Worm (Caenorhabditis elegans) whole organism, L1 larva: ENCODE measurements around the gene T26C5.3.

Experiments
- C16A3.4 ChIP-seq: fragments of 150-350 bp; optimal IDR thresholded peaks from 2 replicates; lab custom pipeline; 2014; ENCODE audit warnings: missing biosample characterization, missing genetic modification characterization
- C34B4.2 ChIP-seq: sonication (generic microtip); optimal IDR thresholded peaks from 2 replicates; lab custom pipeline; 2017; ENCODE audit warnings: mild to moderate bottlenecking, missing genetic modification characterization, missing compliant biosample characterization
- F16B12.6 ChIP-seq: fragments of 150-350 bp; optimal IDR thresholded peaks from 2 replicates; lab custom pipeline; 2014; ENCODE audit warnings: missing biosample characterization, missing genetic modification characterization
- Y116A8C.19 ChIP-seq: sonication (generic microtip); optimal IDR thresholded peaks from 2 replicates; lab custom pipeline; 2016; ENCODE audit warnings: missing compliant biosample characterization, missing genetic modification characterization, borderline replicate concordance
- alr-1 ChIP-seq: fragments of 200-800 bp; sonication (Bioruptor generic); optimal IDR thresholded peaks from 2 replicates; lab custom pipeline; 2018; ENCODE audit warnings: borderline replicate concordance, mild to moderate bottlenecking, missing genetic modification characterization, missing compliant biosample characterization
- aly-2 ChIP-seq: fragments of 150-350 bp; optimal IDR thresholded peaks from 2 replicates; lab custom pipeline; 2014; ENCODE audit warnings: missing biosample characterization, missing genetic modification characterization
- ama-1 ChIP-seq: fragments of 150-350 bp; optimal IDR thresholded peaks from 2 replicates; lab custom pipeline; 2014
- blmp-1 ChIP-seq: fragments of 150-350 bp; optimal IDR thresholded peaks from 2 replicates; lab custom pipeline; 2014; ENCODE audit warnings: missing biosample characterization, missing genetic modification characterization
- ceh-63 ChIP-seq: fragments of 200-800 bp; sonication (Bioruptor generic); optimal IDR thresholded peaks from 2 replicates; lab custom pipeline; 2018; ENCODE audit warnings: mild to moderate bottlenecking, missing genetic modification characterization, missing compliant biosample characterization
- ceh-82 ChIP-seq, 3 experiments: fragments of 150-350 bp in 1 of 3; sonication (generic microtip) in 2 of 3; optimal IDR thresholded peaks; 2 replicates each; lab custom pipeline; 2014 to 2017; ENCODE audit warnings: missing biosample characterization in 3 of 3, missing genetic modification characterization in 3 of 3
- ceh-88 ChIP-seq: fragments of 200-800 bp; sonication (Bioruptor generic); IDR thresholded peaks from 2 replicates; pipeline ENCODE4 v1.3.6; 2022; ENCODE audit warnings: missing genetic modification characterization, missing compliant biosample characterization
- ces-1 ChIP-seq: fragments of 150-350 bp; optimal IDR thresholded peaks from 2 replicates; lab custom pipeline; 2014; ENCODE audit warnings: missing biosample characterization, missing genetic modification reagents, missing genetic modification characterization
- dsc-1 ChIP-seq: sonication (generic microtip); optimal IDR thresholded peaks from 2 replicates; lab custom pipeline; 2016; ENCODE audit warnings: mild to moderate bottlenecking, missing genetic modification characterization, missing compliant biosample characterization
- efl-1 ChIP-seq, 4 experiments: fragments of 150-350 bp; optimal IDR thresholded peaks in 3 of 4; peaks in 1 of 4; 1 replicate in 1 of 4; 2 replicates in 3 of 4; lab custom pipeline; 2014; ENCODE audit warnings: missing biosample characterization in 2 of 4, missing genetic modification characterization in 2 of 4, missing genetic modification reagents in 2 of 4
- egl-13 ChIP-seq: sonication (generic microtip); optimal IDR thresholded peaks from 2 replicates; lab custom pipeline; 2016; ENCODE audit warnings: missing genotype, missing genetic modification reagents, missing genetic modification characterization, missing compliant biosample characterization
- egl-27 ChIP-seq, 2 experiments: fragments of 150-350 bp in 1 of 2; sonication (generic microtip); optimal IDR thresholded peaks; 3 replicates each; lab custom pipeline; 2017 to 2018; ENCODE audit warnings: missing biosample characterization in 2 of 2, missing genetic modification characterization in 2 of 2, missing genetic modification reagents in 2 of 2
- elt-3 ChIP-seq, 6 experiments: fragments of 150-350 bp in 1 of 6; sonication (generic microtip); optimal IDR thresholded peaks; 2 replicates each; lab custom pipeline; 2017 to 2018; ENCODE audit warnings: missing biosample characterization in 6 of 6, missing genetic modification characterization in 6 of 6, inconsistent platforms in 1 of 6
- fkh-4 ChIP-seq: sonication (generic microtip); optimal IDR thresholded peaks from 2 replicates; lab custom pipeline; 2016; ENCODE audit warnings: missing compliant biosample characterization, missing genetic modification characterization, borderline replicate concordance
- hlh-17 ChIP-seq: fragments of 200-800 bp; sonication (Bioruptor generic); optimal IDR thresholded peaks from 2 replicates; lab custom pipeline; 2018; ENCODE audit warnings: missing genetic modification characterization, mild to moderate bottlenecking, missing compliant biosample characterization, moderate library complexity, borderline replicate concordance
- hlh-4 ChIP-seq: sonication (generic microtip); optimal IDR thresholded peaks from 2 replicates; lab custom pipeline; 2016; ENCODE audit warnings: mild to moderate bottlenecking, missing genetic modification characterization, missing compliant biosample characterization
- hpl-2 ChIP-seq: fragments of 150-350 bp; optimal IDR thresholded peaks from 2 replicates; lab custom pipeline; 2014; ENCODE audit warnings: missing biosample characterization, missing genetic modification reagents, missing genetic modification characterization
- isw-1 ChIP-seq: fragments of 200-800 bp; sonication (Bioruptor generic); IDR thresholded peaks from 2 replicates; pipeline ENCODE4 v1.3.6; 2022; ENCODE audit warnings: missing genetic modification characterization, missing compliant biosample characterization
- lin-15B ChIP-seq: fragments of 150-350 bp; sonication (generic microtip); optimal IDR thresholded peaks from 3 replicates; lab custom pipeline; 2014; ENCODE audit warnings: missing biosample characterization, missing genetic modification characterization
- lin-35 ChIP-seq, 2 experiments: fragments of 150-350 bp; optimal IDR thresholded peaks; 2 replicates each; lab custom pipeline; 2014; ENCODE audit warnings: missing biosample characterization in 2 of 2, missing genetic modification characterization in 2 of 2, missing genetic modification reagents in 2 of 2
- lin-39 ChIP-seq: fragments of 150-350 bp; optimal IDR thresholded peaks from 2 replicates; lab custom pipeline; 2014; ENCODE audit warnings: missing biosample characterization, missing genetic modification reagents, missing genetic modification characterization
- lir-3 ChIP-seq: sonication (generic microtip); optimal IDR thresholded peaks from 2 replicates; lab custom pipeline; 2016; ENCODE audit warnings: mild to moderate bottlenecking, missing genetic modification characterization, moderate library complexity, missing compliant biosample characterization; ENCODE audit not compliant: poor library complexity
- lsy-2 ChIP-seq, 2 experiments: fragments of 150-350 bp; optimal IDR thresholded peaks; 2 replicates each; lab custom pipeline; 2014; ENCODE audit warnings: missing biosample characterization in 2 of 2, missing genetic modification characterization in 2 of 2
- mdl-1 ChIP-seq, 2 experiments: fragments of 150-350 bp; optimal IDR thresholded peaks; 2 replicates each; lab custom pipeline; 2014 to 2017; ENCODE audit warnings: missing biosample characterization in 2 of 2, missing genetic modification characterization in 2 of 2, inconsistent platforms in 1 of 2
- mef-2 ChIP-seq: fragments of 150-350 bp; optimal IDR thresholded peaks from 2 replicates; lab custom pipeline; 2014; ENCODE audit warnings: missing biosample characterization, missing genetic modification characterization
- nhr-20 ChIP-seq: sonication (generic microtip); optimal IDR thresholded peaks from 2 replicates; lab custom pipeline; 2016; ENCODE audit warnings: mild to moderate bottlenecking, missing genetic modification characterization, missing compliant biosample characterization
- nhr-237 ChIP-seq: fragments of 150-350 bp; optimal IDR thresholded peaks from 2 replicates; lab custom pipeline; 2014; ENCODE audit warnings: missing biosample characterization, missing genetic modification characterization
- nhr-28 ChIP-seq: fragments of 150-350 bp; optimal IDR thresholded peaks from 2 replicates; lab custom pipeline; 2014; ENCODE audit warnings: missing biosample characterization, missing genetic modification characterization
- nhr-47 ChIP-seq: sonication (generic microtip); optimal IDR thresholded peaks from 2 replicates; lab custom pipeline; 2016; ENCODE audit warnings: mild to moderate bottlenecking, missing genetic modification characterization, moderate library complexity, missing compliant biosample characterization
- nhr-84 ChIP-seq: sonication (generic microtip); optimal IDR thresholded peaks from 2 replicates; lab custom pipeline; 2017; ENCODE audit warnings: missing biosample characterization, missing genetic modification characterization
- nhr-85 ChIP-seq: sonication (generic microtip); peaks from one replicate; lab custom pipeline; 2016; ENCODE audit warnings: missing genetic modification characterization, inconsistent platforms, missing compliant biosample characterization
- nhr-90 ChIP-seq: sonication (generic microtip); optimal IDR thresholded peaks from 2 replicates; lab custom pipeline; 2016; ENCODE audit warnings: mild to moderate bottlenecking, missing genetic modification characterization, missing compliant biosample characterization; ENCODE audit not compliant: poor library complexity
- pax-3 ChIP-seq: fragments of 200-800 bp; sonication (Bioruptor generic); optimal IDR thresholded peaks from 2 replicates; lab custom pipeline; 2018; ENCODE audit warnings: mild to moderate bottlenecking, missing genetic modification characterization, moderate library complexity, missing compliant biosample characterization
- skn-1 ChIP-seq: fragments of 150-350 bp; optimal IDR thresholded peaks from 2 replicates; lab custom pipeline; 2014; ENCODE audit warnings: missing biosample characterization, missing genetic modification characterization
- snpc-4 ChIP-seq: fragments of 150-350 bp; optimal IDR thresholded peaks from 2 replicates; lab custom pipeline; 2014; ENCODE audit warnings: missing biosample characterization, missing genetic modification characterization
- snu-23 ChIP-seq: sonication (generic microtip); optimal IDR thresholded peaks from 2 replicates; lab custom pipeline; 2016; ENCODE audit warnings: missing genetic modification characterization, missing compliant biosample characterization
- sox-4 ChIP-seq: sonication (generic microtip); optimal IDR thresholded peaks from 2 replicates; lab custom pipeline; 2016; ENCODE audit warnings: missing genetic modification characterization, missing compliant biosample characterization
- unc-62 ChIP-seq: fragments of 150-350 bp; optimal IDR thresholded peaks from 2 replicates; lab custom pipeline; 2014; ENCODE audit warnings: missing biosample characterization, missing genetic modification reagents, missing genetic modification characterization
- unc-86 ChIP-seq: sonication (generic microtip); optimal IDR thresholded peaks from 2 replicates; lab custom pipeline; 2016; ENCODE audit warnings: missing genetic modification characterization, missing compliant biosample characterization
- unc-98 ChIP-seq: fragments of 200-800 bp; sonication (Bioruptor generic); IDR thresholded peaks from 2 replicates; pipeline ENCODE4 v1.3.6; 2022; ENCODE audit warnings: missing genetic modification characterization, missing compliant biosample characterization
- vab-15 ChIP-seq: sonication (generic microtip); optimal IDR thresholded peaks from 2 replicates; lab custom pipeline; 2017; ENCODE audit warnings: missing genotype, mild to moderate bottlenecking, missing genetic modification characterization, missing compliant biosample characterization
- zag-1 ChIP-seq: fragments of 150-350 bp; optimal IDR thresholded peaks from 2 replicates; lab custom pipeline; 2014; ENCODE audit warnings: missing biosample characterization, missing genetic modification characterization
- zip-4 ChIP-seq: fragments of 200-800 bp; sonication (Bioruptor generic); optimal IDR thresholded peaks from 2 replicates; lab custom pipeline; 2018; ENCODE audit warnings: mild to moderate bottlenecking, missing genetic modification characterization, moderate library complexity, missing compliant biosample characterization

T26C5.3 gene

ce11 chrII:9271285-9271684 is 34.9 kb downstream of the T26C5.3 start:
- TF ChIP-seq efl-1 (optimal IDR thresholded peaks at IDR 0.05; lab: Kevin White, UChicago), result no peak
- no peak for TF ChIP-seq efl-1 (GFP tag; optimal IDR thresholded peaks at IDR 0.05 in 1 of 2; lab: Kevin White, UChicago)
- no peak for TF ChIP-seq nhr-84
- no peak for TF ChIP-seq fkh-4 (tag; lab: Kevin White, UChicago)
- TF ChIP-seq nhr-85 (tag; lab: Kevin White, UChicago), result peak; percentile 15

- no peak for TF ChIP-seq lin-39 (tag; lab: Kevin White, UChicago)
- no peak for TF ChIP-seq hpl-2 (GFP tag; lab: Kevin White, UChicago)
- no peak for TF ChIP-seq zip-4 (GFP tag; lab: Kevin White, UChicago)
- TF ChIP-seq ama-1 (lab: Kevin White, UChicago), result no peak
- no peak for TF ChIP-seq nhr-47 (tag; lab: Kevin White, UChicago)
- no peak for TF ChIP-seq C34B4.2 (tag; lab: Kevin White, UChicago)
- TF ChIP-seq lin-35 (GFP tag; optimal IDR thresholded peaks at IDR 0.05; lab: Kevin White, UChicago), result no peak
- no peak for TF ChIP-seq skn-1 (tag; lab: Kevin White, UChicago)
- no peak for TF ChIP-seq ceh-82 (tag; optimal IDR thresholded peaks at IDR 0.05; lab: Kevin White, UChicago)
- no peak for TF ChIP-seq nhr-85 (tag; lab: Kevin White, UChicago)
- TF ChIP-seq blmp-1 (tag; lab: Kevin White, UChicago), result no peak
- TF ChIP-seq hlh-17 (GFP tag; lab: Kevin White, UChicago), result no peak
- no peak for TF ChIP-seq vab-15 (tag; lab: Kevin White, UChicago)
- no peak for TF ChIP-seq snu-23 (GFP tag; lab: Kevin White, UChicago)
- no peak for TF ChIP-seq elt-3 (tag; optimal IDR thresholded peaks at IDR 0.05; lab: Kevin White, UChicago)
- TF ChIP-seq, all 84 proteins: peak for 0
These were observed 36.6 kb downstream of the T26C5.3 start, which contains the start of gene C01G6.4 for ce11 chrII:9272942-9273341. C01G6.4 (minus strand) TSS chrII:9273042.

- peak; percentile 77 for TF ChIP-seq nhr-90
- TF ChIP-seq nhr-20 (tag; lab: Kevin White, UChicago), result peak; percentile 91
- TF ChIP-seq ceh-82 (tag; optimal IDR thresholded peaks at IDR 0.05; lab: Kevin White, UChicago), result peak; percentile 5 to 90 (median 86)
- no peak for TF ChIP-seq zag-1
- peak; percentile 71 for TF ChIP-seq C16A3.4
- TF ChIP-seq nhr-28 (tag; lab: Kevin White, UChicago), result no peak
- no peak for TF ChIP-seq ceh-63 (GFP tag; lab: Kevin White, UChicago)
- no peak for TF ChIP-seq Y116A8C.19 (tag; lab: Kevin White, UChicago)
- peak; percentile 42 for TF ChIP-seq aly-2
- peak; percentile 67 for TF ChIP-seq skn-1 (tag; lab: Kevin White, UChicago)
- peak; percentile 45 for TF ChIP-seq fkh-4 (tag; lab: Kevin White, UChicago)
- peak in 2 of 6 experiments; percentile 63 to 82 for TF ChIP-seq elt-3 (tag; optimal IDR thresholded peaks at IDR 0.05; lab: Kevin White, UChicago)
- peak; percentile 48 for TF ChIP-seq dsc-1 (tag; lab: Kevin White, UChicago)
- TF ChIP-seq vab-15 (tag; lab: Kevin White, UChicago), result no peak
- TF ChIP-seq alr-1 (tag; lab: Kevin White, UChicago), result no peak
- TF ChIP-seq lsy-2 (tag; optimal IDR thresholded peaks at IDR 0.05; lab: Kevin White, UChicago), result peak; percentile 87 to 89
- TF ChIP-seq isw-1 (GFP tag; lab: Robert Waterston, UW), result peak; percentile 66
- peak; percentile 55 for TF ChIP-seq egl-13 (tag; lab: Kevin White, UChicago)
- TF ChIP-seq sox-4 (tag; lab: Kevin White, UChicago), result peak; percentile 15
- TF ChIP-seq unc-86, result peak; percentile 72
- no peak for TF ChIP-seq unc-62 (GFP tag; lab: Kevin White, UChicago)
- TF ChIP-seq lin-15B (tag; lab: Kevin White, UChicago), result peak; percentile 1
- peak; percentile 14 to 92 for TF ChIP-seq mdl-1 (tag; optimal IDR thresholded peaks at IDR 0.05; lab: Kevin White, UChicago)
- peak; percentile 95 for TF ChIP-seq hlh-4 (tag; lab: Kevin White, UChicago)
- TF ChIP-seq ces-1 (GFP tag; lab: Kevin White, UChicago), result no peak
- peak; percentile 30 for TF ChIP-seq nhr-237
- no peak for TF ChIP-seq unc-98 (GFP tag; lab: Robert Waterston, UW)
- TF ChIP-seq snpc-4 (tag; lab: Kevin White, UChicago), result peak; percentile 59
- peak; percentile 60 for TF ChIP-seq pax-3 (tag; lab: Kevin White, UChicago)
- TF ChIP-seq lir-3, result peak; percentile 62
- peak; percentile 40 to 54 for TF ChIP-seq egl-27 (tag; optimal IDR thresholded peaks at IDR 0.05; lab: Kevin White, UChicago)
- TF ChIP-seq nhr-85 (tag; lab: Kevin White, UChicago), result peak; percentile 97
- peak; percentile 94 for TF ChIP-seq snu-23 (GFP tag; lab: Kevin White, UChicago)
- peak; percentile 16; the same call in 1 of the 2 replicates for TF ChIP-seq ceh-88
- TF ChIP-seq blmp-1 (tag; lab: Kevin White, UChicago), result peak; percentile 71
- TF ChIP-seq F16B12.6 (tag; lab: Kevin White, UChicago), result peak; percentile 51
- TF ChIP-seq mef-2 (tag; lab: Kevin White, UChicago), result peak; percentile 66
These were observed 37.6 kb downstream of the T26C5.3 start for ce11 chrII:9273984-9274383.
